Fruit fly (Drosophila melanogaster): ENCODE measurements around the gene ru.

ru gene

DNA sequence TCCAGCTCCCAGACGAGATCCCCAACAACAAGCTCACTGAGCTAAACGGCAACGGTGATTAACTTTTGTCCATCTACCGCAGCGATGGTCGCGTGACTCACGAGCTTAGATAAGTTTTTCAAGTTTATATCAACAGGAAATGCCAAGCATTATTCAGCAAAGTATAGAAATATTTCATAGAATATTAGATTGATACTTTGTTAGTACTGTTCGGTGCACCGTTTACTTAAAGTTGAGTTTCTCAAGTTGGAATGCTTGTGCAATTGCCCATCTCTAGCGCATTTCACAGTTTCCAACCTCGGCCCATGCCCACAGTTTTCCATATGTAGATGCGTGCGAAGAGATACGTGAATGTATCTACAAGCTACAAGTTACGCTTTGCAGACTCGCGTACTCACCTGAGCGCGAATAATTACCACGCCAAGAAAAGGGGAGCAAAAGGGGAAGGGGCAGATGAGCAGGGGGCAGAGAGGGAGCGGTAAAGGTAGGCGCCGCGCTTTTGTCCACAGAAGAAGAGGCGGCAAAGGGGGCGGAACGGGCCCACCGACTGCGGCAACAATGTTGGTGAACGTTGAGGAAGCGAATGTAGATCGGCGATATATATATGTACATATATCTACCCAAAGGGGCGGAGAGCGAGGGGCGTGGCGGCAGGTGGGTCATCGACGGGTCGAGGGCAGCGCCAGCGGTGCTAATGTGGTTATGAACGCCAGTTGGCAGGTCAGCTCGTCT lies 5.8 kb downstream of the ru start (continued):
- TF ChIP-seq esg (GFP tag; conservative IDR thresholded peaks at IDR 0.05) (peak; percentile 54; the same call in 1 of the 2 replicates), CG1602 (GFP tag; optimal IDR thresholded peaks at IDR 0.05) (peak; percentile 22), CG18476 (GFP tag; optimal IDR thresholded peaks at IDR 0.05) (no peak), corto (GFP tag; optimal IDR thresholded peaks at IDR 0.05) (no peak), Optix (GFP tag; IDR thresholded peaks at IDR 0.05) (peak; percentile 46; the same call in 1 of the 3 replicates), YL-1 (GFP tag; optimal IDR thresholded peaks at IDR 0.05) (no peak), unpg (GFP tag; optimal IDR thresholded peaks at IDR 0.05) (peak; percentile 66), CG8281 (tag; optimal IDR thresholded peaks at IDR 0.05) (no peak), seq (GFP tag; IDR thresholded peaks at IDR 0.05) (peak; percentile 35; the same call in 1 of the 2 replicates), insv (GFP tag; optimal IDR thresholded peaks at IDR 0.05) (no peak), Hr51 (GFP tag; optimal IDR thresholded peaks at IDR 0.05) (peak in 1 of 2 experiments; percentile 70), fru (optimal IDR thresholded peaks at IDR 0.05) (no peak), gcm2 (GFP tag; optimal IDR thresholded peaks at IDR 0.05) (no peak), disco-r (GFP tag; optimal IDR thresholded peaks at IDR 0.05) (peak; percentile 2), CTCF (GFP tag; optimal IDR thresholded peaks at IDR 0.05) (no peak), CG4360 (GFP tag; IDR thresholded peaks at IDR 0.05) (no peak), CG7928 (GFP tag; optimal IDR thresholded peaks at IDR 0.05) (no peak), her (GFP tag; optimal IDR thresholded peaks at IDR 0.05) (no peak), CG3163 (GFP tag; optimal IDR thresholded peaks at IDR 0.05) (no peak), hth (optimal IDR thresholded peaks at IDR 0.05) (no peak), Asciz (GFP tag; optimal IDR thresholded peaks at IDR 0.05) (peak; percentile 35), wdn (GFP tag; IDR thresholded peaks at IDR 0.05) (no peak), org-1 (GFP tag; optimal IDR thresholded peaks at IDR 0.05) (peak; percentile 48), Opbp (GFP tag; IDR thresholded peaks at IDR 0.05; ENCODE audit: partially characterized antibody) (no peak), CG13296 (GFP tag; optimal IDR thresholded peaks at IDR 0.05) (no peak), az2 (GFP tag; optimal IDR thresholded peaks at IDR 0.05) (peak; percentile 33), CG12659 (GFP tag; optimal IDR thresholded peaks at IDR 0.05) (peak; percentile 31), CG9797 (GFP tag; optimal IDR thresholded peaks at IDR 0.05) (no peak), Xbp1 (GFP tag; optimal IDR thresholded peaks at IDR 0.05) (peak; percentile 57), CG8290 (GFP tag; optimal IDR thresholded peaks at IDR 0.05) (no peak), CG8290 (tag; optimal IDR thresholded peaks at IDR 0.05) (peak in 1 of 2 experiments; percentile 56), Max (GFP tag; optimal IDR thresholded peaks at IDR 0.05) (no peak), ftz-f1 (GFP tag; optimal IDR thresholded peaks at IDR 0.05) (no peak), HmgD (GFP tag; optimal IDR thresholded peaks at IDR 0.05) (no peak), TFAM (GFP tag; optimal IDR thresholded peaks at IDR 0.05) (no peak), CG13123 (GFP tag; optimal IDR thresholded peaks at IDR 0.05) (no peak), chn (GFP tag; optimal IDR thresholded peaks at IDR 0.05) (no peak), E2f2 (GFP tag; IDR thresholded peaks at IDR 0.05) (no peak), Kr (GFP tag; optimal IDR thresholded peaks at IDR 0.05) (no peak), CG13775 (GFP tag; optimal IDR thresholded peaks at IDR 0.05) (peak; percentile 19), B-H2 (GFP tag; optimal IDR thresholded peaks at IDR 0.05) (no peak), crol (GFP tag; IDR thresholded peaks at IDR 0.05) (no peak), ttk (GFP tag; IDR thresholded peaks at IDR 0.05) (peak; percentile 64; the same call in 1 of the 2 replicates), CG31388 (GFP tag; optimal IDR thresholded peaks at IDR 0.05) (no peak), nmo (GFP tag; optimal IDR thresholded peaks at IDR 0.05) (peak; percentile 52), Dbx (GFP tag; IDR thresholded peaks at IDR 0.05) (no peak), ems (GFP tag; optimal IDR thresholded peaks at IDR 0.05) (no peak), trem (tag; optimal IDR thresholded peaks at IDR 0.05) (no peak), CG14441 (GFP tag; IDR thresholded peaks at IDR 0.05) (peak; percentile 65), Dip3 (GFP tag; optimal IDR thresholded peaks at IDR 0.05) (no peak), CG1529 (GFP tag; optimal IDR thresholded peaks at IDR 0.05) (peak; percentile 10), CG7963 (GFP tag; IDR thresholded peaks at IDR 0.05; ENCODE audit: partially characterized antibody) (no peak)

Measured in whole organism, embryonic.